Worm (Caenorhabditis elegans) whole organism, mixed stage, embryonic: Measurements from ENCODE around the gene gtf-2E1.

ENCODE experiments used
- M03D4.4 ChIP-seq: sonication (generic microtip); optimal IDR thresholded peaks from 2 replicates; lab custom pipeline; 2017; ENCODE audit warnings: mild to moderate bottlenecking, missing genetic modification characterization, missing compliant biosample characterization
- bed-3 ChIP-seq: fragments of 200-800 bp; sonication (Bioruptor generic); optimal IDR thresholded peaks from 3 replicates; lab custom pipeline; 2018; ENCODE audit warnings: mild to moderate bottlenecking, missing genetic modification characterization, moderate library complexity, missing compliant biosample characterization
- blmp-1 ChIP-seq: fragments of 150-350 bp; optimal IDR thresholded peaks from 2 replicates; lab custom pipeline; 2014; ENCODE audit warnings: missing biosample characterization, missing genetic modification characterization
- ceh-39 ChIP-seq: fragments of 150-350 bp; optimal IDR thresholded peaks from 2 replicates; lab custom pipeline; 2014; ENCODE audit warnings: missing biosample characterization, missing genetic modification characterization
- ceh-43 ChIP-seq: fragments of 200-800 bp; sonication (Bioruptor generic); optimal IDR thresholded peaks from 2 replicates; lab custom pipeline; 2018; ENCODE audit warnings: mild to moderate bottlenecking, missing genetic modification characterization, moderate library complexity, missing compliant biosample characterization
- ceh-83 ChIP-seq: fragments of 200-800 bp; sonication (Bioruptor generic); optimal IDR thresholded peaks from 2 replicates; lab custom pipeline; 2018; ENCODE audit warnings: mild to moderate bottlenecking, missing genetic modification characterization, missing compliant biosample characterization
- ces-1 ChIP-seq: fragments of 150-350 bp; optimal IDR thresholded peaks from 2 replicates; lab custom pipeline; 2014; ENCODE audit warnings: missing biosample characterization, missing genetic modification reagents, missing genetic modification characterization
- cnd-1 ChIP-seq: fragments of 200-800 bp; sonication (Bioruptor generic); optimal IDR thresholded peaks from 2 replicates; lab custom pipeline; 2018; ENCODE audit warnings: mild to moderate bottlenecking, missing genetic modification characterization, missing compliant biosample characterization
- drap-1 ChIP-seq: fragments of 200-800 bp; sonication (Bioruptor generic); optimal IDR thresholded peaks from 3 replicates; lab custom pipeline; 2018; ENCODE audit warnings: mild to moderate bottlenecking, missing genetic modification characterization, missing compliant biosample characterization
- elt-1 ChIP-seq: sonication (generic microtip); optimal IDR thresholded peaks from 2 replicates; lab custom pipeline; 2017; ENCODE audit warnings: missing genetic modification characterization, mild to moderate bottlenecking, missing compliant biosample characterization, antibody characterized with exemption, moderate library complexity, borderline replicate concordance; ENCODE audit not compliant: insufficient read depth
- flh-1 ChIP-seq: fragments of 200-800 bp; sonication (Bioruptor generic); optimal IDR thresholded peaks from 2 replicates; lab custom pipeline; 2018; ENCODE audit warnings: mild to moderate bottlenecking, missing genetic modification characterization, moderate library complexity, missing compliant biosample characterization
- ham-2 ChIP-seq: fragments of 200-800 bp; sonication (Bioruptor generic); optimal IDR thresholded peaks from 2 replicates; lab custom pipeline; 2018; ENCODE audit warnings: mild to moderate bottlenecking, missing genetic modification characterization, missing compliant biosample characterization
- hlh-1 ChIP-seq: fragments of 150-350 bp; optimal IDR thresholded peaks from 2 replicates; lab custom pipeline; 2014; ENCODE audit warnings: missing biosample characterization, missing genetic modification reagents, missing genetic modification characterization
- lin-13 ChIP-seq: fragments of 150-350 bp; optimal IDR thresholded peaks from 2 replicates; lab custom pipeline; 2014; ENCODE audit warnings: missing biosample characterization, missing genetic modification characterization
- lsy-2 ChIP-seq: fragments of 150-350 bp; optimal IDR thresholded peaks from 2 replicates; lab custom pipeline; 2014; ENCODE audit warnings: missing biosample characterization, missing genetic modification characterization
- mab-5 ChIP-seq: fragments of 150-350 bp; optimal IDR thresholded peaks from 2 replicates; lab custom pipeline; 2014; ENCODE audit warnings: missing biosample characterization, missing genetic modification characterization
- mep-1 ChIP-seq: fragments of 150-350 bp; optimal IDR thresholded peaks from 2 replicates; lab custom pipeline; 2017; ENCODE audit warnings: missing biosample characterization, missing genetic modification reagents, missing genetic modification characterization, inconsistent platforms
- mls-2 ChIP-seq: sonication (generic microtip); optimal IDR thresholded peaks from 2 replicates; lab custom pipeline; 2016; ENCODE audit warnings: mild to moderate bottlenecking, missing genetic modification characterization, moderate library complexity, missing compliant biosample characterization
- nhr-12 ChIP-seq: fragments of 150-350 bp; optimal IDR thresholded peaks from 2 replicates; lab custom pipeline; 2014; ENCODE audit warnings: missing biosample characterization, missing genetic modification characterization
- nhr-2 ChIP-seq: fragments of 150-350 bp; optimal IDR thresholded peaks from 2 replicates; lab custom pipeline; 2014; ENCODE audit warnings: missing biosample characterization, missing genetic modification characterization
- nhr-237 ChIP-seq: fragments of 150-350 bp; optimal IDR thresholded peaks from 2 replicates; lab custom pipeline; 2014; ENCODE audit warnings: missing biosample characterization, missing genetic modification characterization
- nhr-28 ChIP-seq: fragments of 150-350 bp; optimal IDR thresholded peaks from 2 replicates; lab custom pipeline; 2014; ENCODE audit warnings: missing biosample characterization, missing genetic modification characterization
- nhr-76 ChIP-seq: sonication (generic microtip); optimal IDR thresholded peaks from 2 replicates; lab custom pipeline; 2017; ENCODE audit warnings: missing biosample characterization, missing genetic modification characterization
- pha-4 ChIP-seq: fragments of 150-350 bp; optimal IDR thresholded peaks from 2 replicates; lab custom pipeline; 2018; ENCODE audit warnings: missing biosample characterization, missing genetic modification reagents, missing genetic modification characterization
- sem-2 ChIP-seq: fragments of 200-800 bp; sonication (Bioruptor generic); optimal IDR thresholded peaks from 2 replicates; lab custom pipeline; 2018; ENCODE audit warnings: mild to moderate bottlenecking, missing genetic modification characterization, missing compliant biosample characterization
- snpc-4 ChIP-seq: fragments of 150-350 bp; optimal IDR thresholded peaks from 2 replicates; lab custom pipeline; 2014; ENCODE audit warnings: missing biosample characterization, missing genetic modification characterization
- tbx-8 ChIP-seq: fragments of 200-800 bp; sonication (Bioruptor generic); optimal IDR thresholded peaks from 2 replicates; lab custom pipeline; 2018; ENCODE audit warnings: mild to moderate bottlenecking, missing genetic modification characterization, moderate library complexity, missing compliant biosample characterization
- unc-120 ChIP-seq: sonication (generic microtip); optimal IDR thresholded peaks from 2 replicates; lab custom pipeline; 2017; ENCODE audit warnings: missing genetic modification characterization, missing compliant biosample characterization; ENCODE audit not compliant: poor library complexity, severe bottlenecking
- unc-39 ChIP-seq: fragments of 150-350 bp; optimal IDR thresholded peaks from 2 replicates; lab custom pipeline; 2014; ENCODE audit warnings: missing biosample characterization, missing genetic modification characterization
- unc-62 ChIP-seq: fragments of 150-350 bp; optimal IDR thresholded peaks from 2 replicates; lab custom pipeline; 2014; ENCODE audit warnings: missing biosample characterization, missing genetic modification reagents, missing genetic modification characterization
- zip-8 ChIP-seq: fragments of 150-350 bp; optimal IDR thresholded peaks from 2 replicates; lab custom pipeline; 2014; ENCODE audit warnings: missing biosample characterization, missing genetic modification characterization
- ztf-11 ChIP-seq: fragments of 150-350 bp; optimal IDR thresholded peaks from 2 replicates; lab custom pipeline; 2014; ENCODE audit warnings: missing biosample characterization, missing genetic modification characterization

gtf-2E1 gene

ce11 chrIV:17265279-17265678, 10.2 kb downstream of the gtf-2E1 start, which contains the start of gene str-187:
Gene str-187, plus strand, starts transcription at chrIV:17265579.
- no peak for TF ChIP-seq ceh-83 (GFP tag; lab: Kevin White, UChicago)
- TF ChIP-seq ham-2 = no peak
- no peak for TF ChIP-seq ceh-39 (tag; lab: Kevin White, UChicago)
- no peak for TF ChIP-seq flh-1 (GFP tag; lab: Kevin White, UChicago)
- TF ChIP-seq sem-2 (GFP tag; lab: Kevin White, UChicago) = no peak
- no peak for TF ChIP-seq snpc-4 (tag; lab: Kevin White, UChicago)
- TF ChIP-seq nhr-76 (tag; lab: Kevin White, UChicago) = no peak
- TF ChIP-seq M03D4.4 (tag; lab: Kevin White, UChicago) = no peak
- no peak for TF ChIP-seq nhr-28
- TF ChIP-seq unc-62 (GFP tag; lab: Kevin White, UChicago) = no peak
- no peak for TF ChIP-seq tbx-8 (GFP tag; lab: Kevin White, UChicago)
- TF ChIP-seq hlh-1 (tag; lab: Kevin White, UChicago) = no peak
- TF ChIP-seq ceh-43 (GFP tag; lab: Kevin White, UChicago) = no peak
- TF ChIP-seq elt-1 (tag; lab: Kevin White, UChicago) = no peak
- no peak for TF ChIP-seq mab-5
- no peak for TF ChIP-seq nhr-237 (tag; lab: Kevin White, UChicago)
- TF ChIP-seq, all 35 proteins: peak for 0

ce11 chrIV:17265716-17266115, 10.6 kb downstream of the gtf-2E1 start:
- no peak for TF ChIP-seq sem-2 (GFP tag; lab: Kevin White, UChicago)

- TF ChIP-seq M03D4.4 (tag; lab: Kevin White, UChicago) = no peak
- no peak for TF ChIP-seq nhr-237 (tag; lab: Kevin White, UChicago)
- TF ChIP-seq lsy-2 = no peak
- TF ChIP-seq mab-5 = no peak
- TF ChIP-seq drap-1 = no peak
- TF ChIP-seq unc-39 (tag; lab: Kevin White, UChicago) = no peak
- no peak for TF ChIP-seq unc-120 (tag; lab: Kevin White, UChicago)
- TF ChIP-seq elt-1 (tag; lab: Kevin White, UChicago) = no peak
- TF ChIP-seq bed-3 = no peak
- TF ChIP-seq ceh-83 (GFP tag; lab: Kevin White, UChicago) = no peak
- TF ChIP-seq sem-2 (GFP tag; lab: Kevin White, UChicago) = no peak
- TF ChIP-seq lin-13 (tag; lab: Kevin White, UChicago) = no peak
- TF ChIP-seq nhr-2 (tag; lab: Kevin White, UChicago) = peak; percentile 2
- no peak for TF ChIP-seq nhr-12 (tag; lab: Kevin White, UChicago)
- TF ChIP-seq nhr-28 = no peak
- peak; percentile 44 for TF ChIP-seq ces-1 (GFP tag; lab: Kevin White, UChicago)
- TF ChIP-seq, all 35 proteins: peak for 2
Observed at ce11 chrIV:17267304-17267891, 12.3 kb downstream of the gtf-2E1 start.

- TF ChIP-seq unc-62 (GFP tag; lab: Kevin White, UChicago) (no peak), pha-4 (tag; lab: Kevin White, UChicago) (no peak), nhr-2 (tag; lab: Kevin White, UChicago) (no peak), ces-1 (GFP tag; lab: Kevin White, UChicago) (no peak)
Observed at ce11 chrIV:17268069-17268468, 13.0 kb downstream of the gtf-2E1 start.

ce11 chrIV:17268628-17269027, 13.5 kb downstream of the gtf-2E1 start:
- no peak for TF ChIP-seq sem-2 (GFP tag; lab: Kevin White, UChicago)
- no peak for TF ChIP-seq nhr-28
- no peak for TF ChIP-seq M03D4.4 (tag; lab: Kevin White, UChicago)
- no peak for TF ChIP-seq unc-39 (tag; lab: Kevin White, UChicago)
- peak; percentile 93 for TF ChIP-seq ces-1 (GFP tag; lab: Kevin White, UChicago)
- peak; percentile 8 for TF ChIP-seq blmp-1 (tag; lab: Kevin White, UChicago)
- peak; percentile 14 for TF ChIP-seq lsy-2
- TF ChIP-seq unc-62 (GFP tag; lab: Kevin White, UChicago) = peak; percentile 78
- no peak for TF ChIP-seq zip-8 (tag; lab: Kevin White, UChicago)
- TF ChIP-seq ham-2 = no peak
- TF ChIP-seq elt-1 (tag; lab: Kevin White, UChicago) = no peak
- TF ChIP-seq unc-120 (tag; lab: Kevin White, UChicago) = peak; percentile 57
- TF ChIP-seq cnd-1 (tag; lab: Kevin White, UChicago) = peak; percentile 5
- peak; percentile 13 for TF ChIP-seq mls-2 (tag; lab: Kevin White, UChicago)
- TF ChIP-seq ceh-43 (GFP tag; lab: Kevin White, UChicago) = no peak
- peak; percentile 48 for TF ChIP-seq mab-5
- no peak for TF ChIP-seq bed-3
- TF ChIP-seq nhr-2 (tag; lab: Kevin White, UChicago) = no peak
- no peak for TF ChIP-seq ceh-83 (GFP tag; lab: Kevin White, UChicago)
- no peak for TF ChIP-seq nhr-76 (tag; lab: Kevin White, UChicago)
- TF ChIP-seq nhr-237 (tag; lab: Kevin White, UChicago) = peak; percentile 3
- no peak for TF ChIP-seq mep-1 (tag; lab: Kevin White, UChicago)
- TF ChIP-seq hlh-1 (tag; lab: Kevin White, UChicago) = peak; percentile 51
- TF ChIP-seq ztf-11 (tag; lab: Kevin White, UChicago) = no peak
- TF ChIP-seq flh-1 (GFP tag; lab: Kevin White, UChicago) = no peak
